Worm (Caenorhabditis elegans): Measurements from ENCODE around the gene C44B7.7.

Gene C44B7.7

ce11 chrII:6838977-6839376 lies 41.0 kb downstream of the C44B7.7 start (continued):
- TF ChIP-seq ceh-32 (tag; optimal IDR thresholded peaks at IDR 0.05; ENCODE audit: poor library complexity) (no peak), sdz-12 (GFP tag; optimal IDR thresholded peaks at IDR 0.05) (no peak), nhr-42 (GFP tag; IDR thresholded peaks at IDR 0.05) (no peak), dmd-6 (GFP tag; IDR thresholded peaks at IDR 0.05) (peak; percentile 55), ZK337.2 (GFP tag; IDR thresholded peaks at IDR 0.05) (no peak), nhr-76 (tag; optimal IDR thresholded peaks at IDR 0.05) (no peak), snpc-4 (tag; optimal IDR thresholded peaks at IDR 0.05) (no peak), dmd-8 (GFP tag; IDR thresholded peaks at IDR 0.05) (no peak), daf-16 (GFP tag; optimal IDR thresholded peaks at IDR 0.05) (no peak), daf-16 (tag; optimal IDR thresholded peaks at IDR 0.05) (no peak), F10B5.3 (tag; optimal IDR thresholded peaks at IDR 0.05) (no peak), fkh-10 (GFP tag; optimal IDR thresholded peaks at IDR 0.05) (no peak), skn-1 (tag; optimal IDR thresholded peaks at IDR 0.05) (no peak), jun-1 (tag; optimal IDR thresholded peaks at IDR 0.05) (no peak), mep-1 (tag; optimal IDR thresholded peaks at IDR 0.05) (peak; percentile 41), mdt-29 (GFP tag; IDR thresholded peaks at IDR 0.05) (no peak), daf-12 (tag; optimal IDR thresholded peaks at IDR 0.05) (no peak), hlh-11 (tag; optimal IDR thresholded peaks at IDR 0.05) (peak; percentile 57), nhr-237 (tag; optimal IDR thresholded peaks at IDR 0.05) (no peak), egl-43 (GFP tag; IDR thresholded peaks at IDR 0.05) (no peak), ceh-28 (tag; optimal IDR thresholded peaks at IDR 0.05) (no peak), nhr-10 (tag; optimal IDR thresholded peaks at IDR 0.05) (no peak), mes-2 (tag; optimal IDR thresholded peaks at IDR 0.05; ENCODE audit: poor library complexity, severe bottlenecking) (peak; percentile 42), pha-4 (GFP tag; IDR thresholded peaks at IDR 0.05) (no peak), pha-4 (tag; optimal IDR thresholded peaks at IDR 0.05) (no peak), D1046.2 (GFP tag; IDR thresholded peaks at IDR 0.05) (no peak), aly-2 (tag; optimal IDR thresholded peaks at IDR 0.05) (no peak), rbr-2 (tag; optimal IDR thresholded peaks at IDR 0.05) (no peak), ceh-62 (tag; optimal IDR thresholded peaks at IDR 0.05) (no peak), hmg-1.1 (GFP tag; IDR thresholded peaks at IDR 0.05) (peak; percentile 27), hif-1 (tag; optimal IDR thresholded peaks at IDR 0.05) (peak in 1 of 2 experiments; percentile 27), mdl-1 (tag; optimal IDR thresholded peaks at IDR 0.05) (no peak), spr-1 (tag; optimal IDR thresholded peaks at IDR 0.05) (no peak), zip-11 (GFP tag; IDR thresholded peaks at IDR 0.05) (no peak), zfp-2 (tag; optimal IDR thresholded peaks at IDR 0.05) (no peak), F44E2.7 (GFP tag; IDR thresholded peaks at IDR 0.05) (no peak), lin-38 (GFP tag; IDR thresholded peaks at IDR 0.05) (no peak), mxl-3 (GFP tag; optimal IDR thresholded peaks at IDR 0.05) (no peak), fos-1 (tag; optimal IDR thresholded peaks at IDR 0.05) (no peak), ctbp-1 (GFP tag; IDR thresholded peaks at IDR 0.05) (peak; percentile 63; the same call in 1 of the 2 replicates), ceh-82 (tag; optimal IDR thresholded peaks at IDR 0.05) (no peak), T26A8.4 (GFP tag; IDR thresholded peaks at IDR 0.05) (0 out of 2 replicates have a peak, but pooled peaks have one; percentile 10), lin-13 (GFP tag; optimal IDR thresholded peaks at IDR 0.05) (no peak), unc-130 (GFP tag; optimal IDR thresholded peaks at IDR 0.05) (no peak), nhr-25 (tag; optimal IDR thresholded peaks at IDR 0.05; ENCODE audit: borderline replicate concordance, insufficient read depth) (no peak), zfp-3 (GFP tag; conservative IDR thresholded peaks at IDR 0.05) (no peak), nhr-102 (tag; optimal IDR thresholded peaks at IDR 0.05) (no peak), lin-15B (tag; optimal IDR thresholded peaks at IDR 0.05) (no peak), madf-9 (GFP tag; conservative IDR thresholded peaks at IDR 0.05) (0 out of 2 replicates have a peak, but pooled peaks have one; percentile 46), Y48G9A.11 (GFP tag; IDR thresholded peaks at IDR 0.05) (no peak), nhr-111 (GFP tag; optimal IDR thresholded peaks at IDR 0.05) (no peak), dmd-9 (GFP tag; IDR thresholded peaks at IDR 0.05) (no peak), ceh-44 (GFP tag; IDR thresholded peaks at IDR 0.05) (no peak)
